Worm (Caenorhabditis elegans) whole organism, young adult: ENCODE measurements around the gene C17G10.6.

ENCODE experiments used
- B0019.2 ChIP-seq: fragments of 200-800 bp; sonication (Bioruptor generic); conservative IDR thresholded peaks from 2 replicates; pipeline ENCODE4 v1.3.6; 2022; ENCODE audit warnings: missing genetic modification reagents, missing genetic modification characterization, missing compliant biosample characterization
- B0035.1 ChIP-seq: sonication (generic microtip); optimal IDR thresholded peaks from 2 replicates; lab custom pipeline; 2016; ENCODE audit warnings: missing genetic modification characterization, mild to moderate bottlenecking, missing compliant biosample characterization, missing genotype, missing genetic modification reagents
- B0261.1 ChIP-seq: sonication (generic microtip); optimal IDR thresholded peaks from 2 replicates; lab custom pipeline; 2016; ENCODE audit warnings: mild to moderate bottlenecking, missing genetic modification characterization, moderate library complexity, missing compliant biosample characterization
- C17E4.6 ChIP-seq: fragments of 200-800 bp; sonication (Bioruptor generic); IDR thresholded peaks from 2 replicates; pipeline ENCODE4 v1.3.6; 2022; ENCODE audit warnings: missing genetic modification reagents, missing genetic modification characterization, missing compliant biosample characterization
- D2030.7 ChIP-seq: fragments of 200-800 bp; sonication (Bioruptor generic); IDR thresholded peaks from 2 replicates; pipeline ENCODE4 v1.3.6; 2022; ENCODE audit warnings: missing genetic modification reagents, missing genetic modification characterization, missing compliant biosample characterization
- F10E7.11 ChIP-seq: sonication (generic microtip); optimal IDR thresholded peaks from 2 replicates; lab custom pipeline; 2017; ENCODE audit warnings: mild to moderate bottlenecking, missing genetic modification characterization, moderate library complexity, missing compliant biosample characterization
- F33H1.4 ChIP-seq: fragments of 200-800 bp; sonication (Bioruptor generic); IDR thresholded peaks from 2 replicates; pipeline ENCODE4 v1.3.6; 2022; ENCODE audit warnings: missing genetic modification reagents, missing genetic modification characterization, missing compliant biosample characterization
- F37B4.10 ChIP-seq: fragments of 200-800 bp; sonication (Bioruptor generic); IDR thresholded peaks from 2 replicates; pipeline ENCODE4 v1.3.6; 2022; ENCODE audit warnings: missing genetic modification characterization, missing compliant biosample characterization
- F57C9.4 ChIP-seq: sonication (generic microtip); optimal IDR thresholded peaks from 2 replicates; lab custom pipeline; 2017; ENCODE audit warnings: mild to moderate bottlenecking, missing genetic modification characterization, missing compliant biosample characterization
- K11D2.4 ChIP-seq: fragments of 200-800 bp; sonication (Bioruptor generic); IDR thresholded peaks from 2 replicates; pipeline ENCODE4 v1.3.6; 2022; ENCODE audit warnings: missing genetic modification reagents, missing genetic modification characterization, missing compliant biosample characterization
- T07F8.4 ChIP-seq: sonication (generic microtip); optimal IDR thresholded peaks from 2 replicates; lab custom pipeline; 2016; ENCODE audit warnings: mild to moderate bottlenecking, missing genetic modification characterization, moderate library complexity, missing compliant biosample characterization
- Y56A3A.18 ChIP-seq: fragments of 200-800 bp; sonication (Bioruptor generic); IDR thresholded peaks from 2 replicates; pipeline ENCODE4 v1.3.6; 2022; ENCODE audit warnings: missing genetic modification reagents, missing genetic modification characterization, missing compliant biosample characterization
- Y95B8A.8 ChIP-seq: fragments of 200-800 bp; sonication (Bioruptor generic); IDR thresholded peaks from 2 replicates; pipeline ENCODE4 v1.3.6; 2022; ENCODE audit warnings: missing genetic modification reagents, missing genetic modification characterization, missing compliant biosample characterization
- ZK185.1 ChIP-seq: sonication (generic microtip); optimal IDR thresholded peaks from 2 replicates; lab custom pipeline; 2016; ENCODE audit warnings: mild to moderate bottlenecking, missing genetic modification characterization, missing compliant biosample characterization; ENCODE audit not compliant: poor library complexity, severe bottlenecking
- aptf-2 ChIP-seq: fragments of 200-800 bp; sonication (Bioruptor generic); conservative IDR thresholded peaks from 2 replicates; pipeline ENCODE4 v1.3.6; 2022; ENCODE audit warnings: missing genetic modification reagents, missing genetic modification characterization, missing compliant biosample characterization
- bed-1 ChIP-seq: fragments of 200-800 bp; sonication (Bioruptor generic); IDR thresholded peaks from 2 replicates; pipeline ENCODE4 v1.3.6; 2022; ENCODE audit warnings: missing genetic modification reagents, missing genetic modification characterization, missing compliant biosample characterization
- bed-2 ChIP-seq: fragments of 200-800 bp; sonication (Bioruptor generic); IDR thresholded peaks from 2 replicates; pipeline ENCODE4 v1.3.6; 2022; ENCODE audit warnings: missing genetic modification reagents, missing genetic modification characterization, missing compliant biosample characterization
- cebp-1 ChIP-seq, 2 experiments: fragments of 200-800 bp in 1 of 2; sonication (Bioruptor generic) in 1 of 2; sonication (generic microtip) in 1 of 2; IDR thresholded peaks in 1 of 2; optimal IDR thresholded peaks in 1 of 2; 2 replicates each; pipeline versions ENCODE4 v1.3.6 to Lab custom; 2017 to 2022; ENCODE audit warnings: missing compliant biosample characterization in 2 of 2, missing genetic modification characterization in 2 of 2, mild to moderate bottlenecking in 1 of 2, missing genetic modification reagents in 1 of 2, moderate library complexity in 1 of 2
- cebp-2 ChIP-seq: fragments of 200-800 bp; sonication (Bioruptor generic); IDR thresholded peaks from 2 replicates; pipeline ENCODE4 v1.3.6; 2022; ENCODE audit warnings: missing genetic modification characterization, missing compliant biosample characterization
- ceh-27 ChIP-seq: fragments of 200-800 bp; sonication (Bioruptor generic); optimal IDR thresholded peaks from 2 replicates; lab custom pipeline; 2018; ENCODE audit warnings: mild to moderate bottlenecking, missing genetic modification characterization, moderate library complexity, missing compliant biosample characterization
- ceh-40 ChIP-seq: fragments of 200-800 bp; sonication (Bioruptor generic); IDR thresholded peaks from 2 replicates; pipeline ENCODE4 v1.3.6; 2022; ENCODE audit warnings: missing genetic modification characterization, missing compliant biosample characterization
- ceh-58 ChIP-seq: fragments of 200-800 bp; sonication (Bioruptor generic); IDR thresholded peaks from 2 replicates; pipeline ENCODE4 v1.3.6; 2022; ENCODE audit warnings: missing genetic modification characterization, missing compliant biosample characterization
- chd-7 ChIP-seq: sonication (generic microtip); optimal IDR thresholded peaks from 2 replicates; lab custom pipeline; 2016; ENCODE audit warnings: mild to moderate bottlenecking, missing genetic modification characterization, moderate library complexity, missing compliant biosample characterization
- efl-1 ChIP-seq: fragments of 150-350 bp; optimal IDR thresholded peaks from 2 replicates; lab custom pipeline; 2014; ENCODE audit warnings: missing biosample characterization, missing genetic modification reagents, missing genetic modification characterization
- ekl-4 ChIP-seq: fragments of 200-800 bp; sonication (Bioruptor generic); IDR thresholded peaks from 2 replicates; pipeline ENCODE4 v1.3.6; 2022; ENCODE audit warnings: missing genetic modification reagents, missing genetic modification characterization, missing compliant biosample characterization
- ets-4 ChIP-seq: fragments of 200-800 bp; sonication (Bioruptor generic); optimal IDR thresholded peaks from 2 replicates; lab custom pipeline; 2018; ENCODE audit warnings: mild to moderate bottlenecking, missing genetic modification characterization, missing compliant biosample characterization
- hmg-1.2 ChIP-seq: fragments of 200-800 bp; sonication (Bioruptor generic); IDR thresholded peaks from 2 replicates; pipeline ENCODE4 v1.3.6; 2022; ENCODE audit warnings: missing genetic modification reagents, missing genetic modification characterization, missing compliant biosample characterization
- hrde-1 ChIP-seq: sonication (generic microtip); optimal IDR thresholded peaks from 2 replicates; lab custom pipeline; 2016; ENCODE audit warnings: missing genetic modification characterization, mild to moderate bottlenecking, missing compliant biosample characterization, moderate library complexity, missing genotype, missing genetic modification reagents, borderline replicate concordance
- let-526 ChIP-seq: fragments of 200-800 bp; sonication (Bioruptor generic); IDR thresholded peaks from 2 replicates; pipeline ENCODE4 v1.3.6; 2022; ENCODE audit warnings: missing genetic modification reagents, missing genetic modification characterization, missing compliant biosample characterization
- lin-40 ChIP-seq: sonication (generic microtip); optimal IDR thresholded peaks from 2 replicates; lab custom pipeline; 2016; ENCODE audit warnings: missing genetic modification characterization, mild to moderate bottlenecking, missing compliant biosample characterization, missing genotype, missing genetic modification reagents
- lsl-1 ChIP-seq: fragments of 200-800 bp; sonication (Bioruptor generic); optimal IDR thresholded peaks from 2 replicates; lab custom pipeline; 2018; ENCODE audit warnings: mild to moderate bottlenecking, missing genetic modification characterization, moderate library complexity, missing compliant biosample characterization
- lsy-27 ChIP-seq: sonication (generic microtip); optimal IDR thresholded peaks from 2 replicates; lab custom pipeline; 2017; ENCODE audit warnings: missing genetic modification characterization, mild to moderate bottlenecking, missing compliant biosample characterization, antibody characterized with exemption, missing genotype, borderline replicate concordance; ENCODE audit not compliant: insufficient read depth
- madf-6 ChIP-seq: fragments of 200-800 bp; sonication (Bioruptor generic); IDR thresholded peaks from 2 replicates; pipeline ENCODE4 v1.3.6; 2022; ENCODE audit warnings: missing genetic modification reagents, missing genetic modification characterization, missing compliant biosample characterization
- mes-4 ChIP-seq: sonication (generic microtip); optimal IDR thresholded peaks from 2 replicates; lab custom pipeline; 2016; ENCODE audit warnings: missing genotype, missing genetic modification characterization, missing compliant biosample characterization
- nfya-2 ChIP-seq: fragments of 200-800 bp; sonication (Bioruptor generic); IDR thresholded peaks from 2 replicates; pipeline ENCODE4 v1.3.6; 2022; ENCODE audit warnings: missing genetic modification reagents, missing genetic modification characterization, missing compliant biosample characterization
- nfyb-1 ChIP-seq: fragments of 200-800 bp; sonication (Bioruptor generic); IDR thresholded peaks from 2 replicates; pipeline ENCODE4 v1.3.6; 2022; ENCODE audit warnings: missing genetic modification reagents, missing genetic modification characterization, missing compliant biosample characterization
- nhr-179 ChIP-seq: sonication (generic microtip); optimal IDR thresholded peaks from 2 replicates; lab custom pipeline; 2016; ENCODE audit warnings: mild to moderate bottlenecking, missing genetic modification characterization, missing compliant biosample characterization
- nhr-80 ChIP-seq: sonication (generic microtip); optimal IDR thresholded peaks from 2 replicates; lab custom pipeline; 2016; ENCODE audit warnings: missing genetic modification characterization, missing compliant biosample characterization
- rcor-1 ChIP-seq: fragments of 200-800 bp; sonication (Bioruptor generic); IDR thresholded peaks from 2 replicates; pipeline ENCODE4 v1.3.6; 2022; ENCODE audit warnings: missing genetic modification reagents, missing genetic modification characterization, missing compliant biosample characterization
- sea-2 ChIP-seq: fragments of 200-800 bp; sonication (Bioruptor generic); IDR thresholded peaks from 2 replicates; pipeline ENCODE4 v1.3.6; 2022; ENCODE audit warnings: missing genetic modification characterization, missing compliant biosample characterization
- snpc-4 ChIP-seq, 5 experiments: fragments of 150-350 bp in 1 of 5; sonication (generic microtip) in 4 of 5; optimal IDR thresholded peaks; 2 replicates each; lab custom pipeline; 2014 to 2018; ENCODE audit warnings: missing genetic modification characterization in 5 of 5, missing biosample characterization in 3 of 5, antibody characterized with exemption in 2 of 5, mild to moderate bottlenecking in 2 of 5, missing compliant biosample characterization in 2 of 5, missing genotype in 2 of 5, moderate library complexity in 2 of 5, missing genetic modification reagents in 1 of 5
- sptf-2 ChIP-seq: fragments of 200-800 bp; sonication (Bioruptor generic); optimal IDR thresholded peaks from 2 replicates; lab custom pipeline; 2018; ENCODE audit warnings: mild to moderate bottlenecking, missing genetic modification characterization, missing compliant biosample characterization
- tlf-1 ChIP-seq: fragments of 200-800 bp; sonication (Bioruptor generic); optimal IDR thresholded peaks from 2 replicates; lab custom pipeline; 2018; ENCODE audit warnings: mild to moderate bottlenecking, missing genetic modification characterization, missing compliant biosample characterization
- unc-62 ChIP-seq: fragments of 150-350 bp; optimal IDR thresholded peaks from 2 replicates; lab custom pipeline; 2014; ENCODE audit warnings: missing biosample characterization, missing genetic modification reagents, missing genetic modification characterization
- xnd-1 ChIP-seq: sonication (generic microtip); optimal IDR thresholded peaks from 2 replicates; lab custom pipeline; 2016; ENCODE audit warnings: missing genotype, missing genetic modification reagents, missing genetic modification characterization, missing compliant biosample characterization
- zfh-2 ChIP-seq: fragments of 200-800 bp; sonication (Bioruptor generic); conservative IDR thresholded peaks from 2 replicates; pipeline ENCODE4 v1.3.6; 2022; ENCODE audit warnings: missing genetic modification reagents, missing genetic modification characterization, missing compliant biosample characterization
- ztf-3 ChIP-seq: fragments of 200-800 bp; sonication (Bioruptor generic); optimal IDR thresholded peaks from 2 replicates; lab custom pipeline; 2018; ENCODE audit warnings: mild to moderate bottlenecking, missing genetic modification characterization, missing compliant biosample characterization

The C17G10.6 gene

ce11 chrII:5577060-5577459, 26.0 kb downstream of the C17G10.6 start (continued):
- TF ChIP-seq sptf-2 (GFP tag; lab: Kevin White, UChicago), result no peak
- no peak for TF ChIP-seq zfh-2 (GFP tag; lab: Robert Waterston, UW)
- TF ChIP-seq hmg-1.2 (GFP tag; lab: Robert Waterston, UW), result peak; percentile 71
- TF ChIP-seq F37B4.10 (GFP tag; lab: Robert Waterston, UW), result no peak
- TF ChIP-seq ceh-27, result peak; percentile 50
- TF ChIP-seq T07F8.4 (tag; lab: Kevin White, UChicago), result peak; percentile 24
- no peak for TF ChIP-seq unc-62
- peak; percentile 48 for TF ChIP-seq lin-40 (tag; lab: Kevin White, UChicago)
- no peak for TF ChIP-seq B0019.2
- TF ChIP-seq ztf-3 (GFP tag; lab: Kevin White, UChicago), result no peak
- TF ChIP-seq lsl-1, result peak; percentile 8
- TF ChIP-seq Y56A3A.18 (GFP tag; lab: Robert Waterston, UW), result 0 out of 2 replicates have a peak, but pooled peaks have one; percentile 55
- no peak for TF ChIP-seq bed-2 (GFP tag; lab: Robert Waterston, UW)
- TF ChIP-seq efl-1 (GFP tag; lab: Kevin White, UChicago), result no peak
- no peak for TF ChIP-seq let-526 (GFP tag; lab: Robert Waterston, UW)
- no peak for TF ChIP-seq bed-1 (GFP tag; lab: Robert Waterston, UW)
- peak; percentile 28 for TF ChIP-seq nhr-80 (tag; lab: Kevin White, UChicago)
- TF ChIP-seq ceh-40 (GFP tag; lab: Robert Waterston, UW), result peak; percentile 59; the same call in 1 of the 2 replicates
- TF ChIP-seq B0261.1, result peak; percentile 90
- TF ChIP-seq rcor-1 (GFP tag; lab: Robert Waterston, UW), result no peak
- no peak for TF ChIP-seq ceh-58
- TF ChIP-seq K11D2.4 (GFP tag; lab: Robert Waterston, UW), result no peak
- TF ChIP-seq hrde-1 (tag; lab: Kevin White, UChicago), result no peak
- TF ChIP-seq F10E7.11 (tag; lab: Kevin White, UChicago), result no peak
- no peak for TF ChIP-seq F57C9.4 (tag; lab: Kevin White, UChicago)
- peak; percentile 56 for TF ChIP-seq chd-7 (tag; lab: Kevin White, UChicago)
- TF ChIP-seq nhr-179 (tag; lab: Kevin White, UChicago), result no peak
- TF ChIP-seq D2030.7 (GFP tag; lab: Robert Waterston, UW), result 0 out of 2 replicates have a peak, but pooled peaks have one; percentile 26
- TF ChIP-seq mes-4 (tag; lab: Kevin White, UChicago), result peak; percentile 56
- TF ChIP-seq cebp-2 (GFP tag; lab: Robert Waterston, UW), result peak; percentile 60; the same call in 1 of the 2 replicates
- TF ChIP-seq ets-4 (GFP tag; lab: Kevin White, UChicago), result no peak
- TF ChIP-seq aptf-2, result 0 out of 2 replicates have a peak, but pooled peaks have one; percentile 30
- TF ChIP-seq lsy-27, result no peak
- TF ChIP-seq C17E4.6 (GFP tag; lab: Robert Waterston, UW), result no peak
- no peak for TF ChIP-seq sea-2 (GFP tag; lab: Robert Waterston, UW)
- TF ChIP-seq xnd-1 (tag; lab: Kevin White, UChicago), result no peak
- TF ChIP-seq B0035.1 (tag; lab: Kevin White, UChicago), result peak; percentile 15
- peak; percentile 27; the same call in 1 of the 2 replicates for TF ChIP-seq F33H1.4
- no peak for TF ChIP-seq madf-6 (GFP tag; lab: Robert Waterston, UW)
- TF ChIP-seq ZK185.1 (tag; lab: Kevin White, UChicago), result peak; percentile 51
- no peak for TF ChIP-seq nfya-2 (GFP tag; lab: Robert Waterston, UW)
- peak; percentile 72; the same call in 1 of the 2 replicates for TF ChIP-seq nfyb-1 (GFP tag; lab: Robert Waterston, UW)
- no peak for TF ChIP-seq tlf-1 (GFP tag; lab: Kevin White, UChicago)
- TF ChIP-seq cebp-1 (GFP tag; IDR thresholded peaks at IDR 0.05; lab: Robert Waterston, UW), result no peak
- TF ChIP-seq cebp-1 (tag; optimal IDR thresholded peaks at IDR 0.05; lab: Kevin White, UChicago), result no peak
- TF ChIP-seq ekl-4 (GFP tag; lab: Robert Waterston, UW), result peak; percentile 40; the same call in 1 of the 2 replicates
- TF ChIP-seq Y95B8A.8 (GFP tag; lab: Robert Waterston, UW), result no peak
- peak; percentile 54 for TF ChIP-seq snpc-4 (GFP tag; optimal IDR thresholded peaks at IDR 0.05; lab: Kevin White, UChicago)
- peak; percentile 25 to 86 (median 70) for TF ChIP-seq snpc-4 (tag; optimal IDR thresholded peaks at IDR 0.05; lab: Kevin White, UChicago)
